Worm (Caenorhabditis elegans): ENCODE measurements around the gene R03H10.7.

ce11 chrII:4170508-4170907 is 8.2 kb downstream of the R03H10.7 start, which contains the start of gene R03H10.5:
- no peak for TF ChIP-seq dao-5 (tag; optimal IDR thresholded peaks at IDR 0.05)
- no peak for TF ChIP-seq W03F9.2 (tag; optimal IDR thresholded peaks at IDR 0.05)
- no peak for TF ChIP-seq him-1 (tag; optimal IDR thresholded peaks at IDR 0.05)

Data from whole organism, L4/young adult.